Worm (Caenorhabditis elegans): ENCODE results near the gene nspa-10.

DNA sequence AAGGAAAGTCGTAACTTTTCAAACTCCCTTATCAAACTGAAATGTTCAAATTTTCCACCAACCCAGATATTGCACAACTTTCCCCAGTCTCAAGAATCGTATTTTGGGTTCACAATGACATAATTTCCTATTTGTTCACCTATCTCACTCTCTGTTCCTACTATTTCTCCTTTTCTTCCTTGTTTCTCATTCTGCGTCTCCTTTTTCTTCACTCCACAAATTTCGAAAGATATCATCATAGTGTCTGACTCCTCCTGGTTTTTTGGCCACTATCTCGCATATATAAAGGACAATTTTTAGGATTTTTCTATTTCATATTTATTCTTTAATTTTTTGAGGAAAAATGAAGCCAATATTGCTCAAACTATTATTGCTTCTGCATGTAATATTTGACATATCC lies 22.8 kb upstream of the nspa-10 start, which contains the start of gene haf-7:
- no peak for TF ChIP-seq unc-62 (GFP tag; optimal IDR thresholded peaks at IDR 0.05)
- no peak for TF ChIP-seq nhr-2 (tag; optimal IDR thresholded peaks at IDR 0.05)
- no peak for TF ChIP-seq lsy-2 (tag; optimal IDR thresholded peaks at IDR 0.05)
- no peak for TF ChIP-seq blmp-1 (tag; optimal IDR thresholded peaks at IDR 0.05)
- TF ChIP-seq ceh-39 (tag; optimal IDR thresholded peaks at IDR 0.05), result no peak
- no peak for TF ChIP-seq nhr-28 (tag; optimal IDR thresholded peaks at IDR 0.05)
- no peak for TF ChIP-seq snpc-4 (tag; optimal IDR thresholded peaks at IDR 0.05)
- no peak for TF ChIP-seq zip-8 (tag; optimal IDR thresholded peaks at IDR 0.05)
- no peak for TF ChIP-seq ham-2 (GFP tag; optimal IDR thresholded peaks at IDR 0.05)
- no peak for TF ChIP-seq sptf-1 (tag; optimal IDR thresholded peaks at IDR 0.05)
- TF ChIP-seq ces-1 (GFP tag; optimal IDR thresholded peaks at IDR 0.05), result no peak

All from whole organism, mixed stage, embryonic.